Fruit fly (Drosophila melanogaster): ENCODE data around the gene CG16853.

CG16853 gene

dm6 chr2L:13571791-13572451 is 29.9 kb downstream of the CG16853 start (continued):
- TF ChIP-seq Sox15 (GFP tag; optimal IDR thresholded peaks at IDR 0.05) (peak; percentile 22), CG7368 (GFP tag; optimal IDR thresholded peaks at IDR 0.05) (peak; percentile 34), achi (GFP tag; optimal IDR thresholded peaks at IDR 0.05) (peak; percentile 63), Lpt (GFP tag; optimal IDR thresholded peaks at IDR 0.05) (peak; percentile 19), Smox (GFP tag; optimal IDR thresholded peaks at IDR 0.05) (peak; percentile 38), acj6 (GFP tag; optimal IDR thresholded peaks at IDR 0.05) (peak; percentile 43), Hr4 (GFP tag; optimal IDR thresholded peaks at IDR 0.05) (peak; percentile 41), CG11902 (GFP tag; optimal IDR thresholded peaks at IDR 0.05) (no peak), esn (GFP tag; optimal IDR thresholded peaks at IDR 0.05) (peak; percentile 65), CG34406 (GFP tag; optimal IDR thresholded peaks at IDR 0.05) (peak; percentile 60), dsx (GFP tag; optimal IDR thresholded peaks at IDR 0.05; ENCODE audit: poor library complexity, severe bottlenecking) (peak; percentile 53), net (GFP tag; optimal IDR thresholded peaks at IDR 0.05) (peak; percentile 37), CG4318 (GFP tag; optimal IDR thresholded peaks at IDR 0.05) (peak; percentile 49)

DNA sequence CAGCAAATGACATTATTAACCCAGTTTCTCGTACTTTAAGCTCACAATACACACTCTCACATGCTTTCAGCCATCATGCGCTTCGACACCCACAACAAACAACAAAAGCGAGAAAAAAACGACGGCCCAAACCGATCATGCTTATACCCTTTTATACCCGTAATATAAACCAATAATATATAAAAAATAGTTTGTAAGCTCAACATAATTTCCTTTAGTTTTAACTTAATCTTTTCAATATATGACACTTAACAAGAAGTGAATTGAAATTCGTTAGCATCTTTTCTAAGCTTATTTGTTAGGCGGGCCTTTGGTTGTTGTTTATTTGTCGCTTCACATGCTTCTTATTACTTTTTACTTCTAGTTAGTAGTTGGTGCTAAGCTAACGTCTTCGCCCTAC is 44.6 kb downstream of the CG16853 start:
- peak; percentile 57 for TF ChIP-seq CG15336 (GFP tag; IDR thresholded peaks at IDR 0.05)
- no peak for TF ChIP-seq CG10631 (GFP tag; optimal IDR thresholded peaks at IDR 0.05)
- no peak for TF ChIP-seq salr (GFP tag; optimal IDR thresholded peaks at IDR 0.05)
- TF ChIP-seq CG4318 (GFP tag; optimal IDR thresholded peaks at IDR 0.05): no peak
- TF ChIP-seq net (GFP tag; optimal IDR thresholded peaks at IDR 0.05): no peak
- peak; percentile 57 for TF ChIP-seq Eip78C (GFP tag)
- no peak for TF ChIP-seq Eip93F (GFP tag; optimal IDR thresholded peaks at IDR 0.05)
- TF ChIP-seq Ets96B (tag; optimal IDR thresholded peaks at IDR 0.05): no peak
- TF ChIP-seq Hr4 (GFP tag; optimal IDR thresholded peaks at IDR 0.05): peak; percentile 15
- TF ChIP-seq esn (GFP tag; optimal IDR thresholded peaks at IDR 0.05): no peak
- TF ChIP-seq CG7368 (GFP tag; optimal IDR thresholded peaks at IDR 0.05): no peak

- no peak for TF ChIP-seq CG8119 (GFP tag; IDR thresholded peaks at IDR 0.05)
- TF ChIP-seq Hr4 (GFP tag; optimal IDR thresholded peaks at IDR 0.05): no peak
- no peak for TF ChIP-seq fkh (GFP tag; optimal IDR thresholded peaks at IDR 0.05)
- no peak for TF ChIP-seq CG6163 (GFP tag; IDR thresholded peaks at IDR 0.05)
- TF ChIP-seq Hr38 (GFP tag; optimal IDR thresholded peaks at IDR 0.05): no peak
- no peak for TF ChIP-seq Hr39 (GFP tag; optimal IDR thresholded peaks at IDR 0.05)
- TF ChIP-seq achi (GFP tag; optimal IDR thresholded peaks at IDR 0.05): no peak
- TF ChIP-seq fd59A (GFP tag; optimal IDR thresholded peaks at IDR 0.05): no peak
- no peak for TF ChIP-seq Ets21C (GFP tag; optimal IDR thresholded peaks at IDR 0.05)
- TF ChIP-seq CG11762 (GFP tag; optimal IDR thresholded peaks at IDR 0.05; ENCODE audit: insufficient read depth): no peak
- TF ChIP-seq Met (GFP tag; optimal IDR thresholded peaks at IDR 0.05): no peak
- no peak for TF ChIP-seq Blimp-1 (GFP tag; optimal IDR thresholded peaks at IDR 0.05)
- TF ChIP-seq dac (GFP tag; optimal IDR thresholded peaks at IDR 0.05): no peak
- TF ChIP-seq Lpt (GFP tag; optimal IDR thresholded peaks at IDR 0.05): no peak
- TF ChIP-seq Sox102F (GFP tag; optimal IDR thresholded peaks at IDR 0.05): no peak
- TF ChIP-seq CG8632 (GFP tag; optimal IDR thresholded peaks at IDR 0.05): no peak
- TF ChIP-seq fd85E (GFP tag; optimal IDR thresholded peaks at IDR 0.05): no peak
- TF ChIP-seq CG11294 (GFP tag; IDR thresholded peaks at IDR 0.05): no peak
- TF ChIP-seq CG3032 (tag; optimal IDR thresholded peaks at IDR 0.05): no peak
Measured at dm6 chr2L:13591393-13591792, 49.3 kb downstream of the CG16853 start.
